Fruit fly (Drosophila melanogaster) whole organism, embryonic: ENCODE measurements around the gene Cyp303a1.

Source experiments
- Awh ChIP-seq: fragments of 200-800 bp; sonication (Bioruptor generic); IDR thresholded peaks from 2 replicates; pipeline ENCODE4, ENCODE4 v1.3.6; 2022; ENCODE audit warnings: missing biosample characterization, missing genetic modification characterization
- BtbVII ChIP-seq: fragments of 200-800 bp; sonication (Bioruptor generic); optimal IDR thresholded peaks from 3 replicates; lab custom pipeline; 2017; ENCODE audit warnings: missing biosample characterization, mild to moderate bottlenecking, missing genetic modification characterization
- CG10267 ChIP-seq: fragments of 200-800 bp; sonication (Bioruptor generic); optimal IDR thresholded peaks from 2 replicates; lab custom pipeline; 2018; ENCODE audit warnings: missing biosample characterization, mild to moderate bottlenecking, missing genetic modification characterization, moderate library complexity
- CG13424 ChIP-seq: fragments of 200-800 bp; sonication (Bioruptor generic); optimal IDR thresholded peaks from 2 replicates; lab custom pipeline; 2019; ENCODE audit warnings: missing biosample characterization, mild to moderate bottlenecking, missing genetic modification characterization, moderate library complexity
- CG14014 ChIP-seq: fragments of 200-800 bp; sonication (Bioruptor generic); IDR thresholded peaks from 2 replicates; pipeline ENCODE4 v1.3.6; 2022; ENCODE audit warnings: missing biosample characterization, missing genetic modification characterization
- CG14860 ChIP-seq: fragments of 200-800 bp; sonication (Bioruptor generic); IDR thresholded peaks from 3 replicates; pipeline ENCODE4 v1.3.6; 2022; ENCODE audit warnings: missing biosample characterization, missing genetic modification characterization; ENCODE audit not compliant: partially characterized antibody
- CG17385 ChIP-seq: fragments of 200-800 bp; sonication (Bioruptor generic); optimal IDR thresholded peaks from 3 replicates; lab custom pipeline; 2018; ENCODE audit warnings: missing biosample characterization, mild to moderate bottlenecking, missing genetic modification characterization
- CG17829 ChIP-seq: fragments of 200-800 bp; optimal IDR thresholded peaks from 2 replicates; lab custom pipeline; 2019; ENCODE audit warnings: missing biosample characterization, mild to moderate bottlenecking, missing genetic modification characterization, moderate library complexity
- CG17912 ChIP-seq: fragments of 200-800 bp; sonication (Bioruptor generic); optimal IDR thresholded peaks from 2 replicates; lab custom pipeline; 2018; ENCODE audit warnings: missing biosample characterization, mild to moderate bottlenecking, missing genetic modification characterization
- CG30431 ChIP-seq: fragments of 200-800 bp; sonication (Bioruptor generic); optimal IDR thresholded peaks from 2 replicates; lab custom pipeline; 2017; ENCODE audit warnings: missing biosample characterization, missing genetic modification characterization
- CG3281 ChIP-seq: fragments of 200-800 bp; sonication (Bioruptor generic); optimal IDR thresholded peaks from 3 replicates; lab custom pipeline; 2017; ENCODE audit warnings: missing biosample characterization, mild to moderate bottlenecking, missing genetic modification characterization
- CG4282 ChIP-seq: fragments of 200-800 bp; sonication (Bioruptor generic); optimal IDR thresholded peaks from 2 replicates; lab custom pipeline; 2016; ENCODE audit warnings: missing biosample characterization, missing genetic modification characterization
- CG4707 ChIP-seq: fragments of 200-800 bp; sonication (Bioruptor generic); optimal IDR thresholded peaks from 2 replicates; lab custom pipeline; 2018; ENCODE audit warnings: missing biosample characterization, mild to moderate bottlenecking, missing genetic modification characterization, moderate library complexity
- CG7745 ChIP-seq: fragments of 200-800 bp; sonication (Bioruptor generic); optimal IDR thresholded peaks from 2 replicates; lab custom pipeline; 2018; ENCODE audit warnings: missing biosample characterization, mild to moderate bottlenecking, missing genetic modification characterization, moderate library complexity
- CG7786 ChIP-seq: fragments of 200-800 bp; sonication (Bioruptor generic); optimal IDR thresholded peaks from 2 replicates; lab custom pipeline; 2016; ENCODE audit warnings: missing biosample characterization, missing genetic modification characterization
- CG7987 ChIP-seq: fragments of 200-800 bp; sonication (Bioruptor generic); optimal IDR thresholded peaks from 2 replicates; lab custom pipeline; 2018; ENCODE audit warnings: missing biosample characterization, mild to moderate bottlenecking, missing genetic modification characterization, moderate library complexity
- CG8089 ChIP-seq: fragments of 200-800 bp; sonication (Bioruptor generic); optimal IDR thresholded peaks from 3 replicates; lab custom pipeline; 2016; ENCODE audit warnings: missing biosample characterization, missing genetic modification characterization
- D19B ChIP-seq: fragments of 200-800 bp; sonication (Bioruptor generic); optimal IDR thresholded peaks from 2 replicates; lab custom pipeline; 2017; ENCODE audit warnings: missing biosample characterization, mild to moderate bottlenecking, missing genetic modification characterization
- Dbx ChIP-seq: fragments of 200-800 bp; sonication (Bioruptor generic); IDR thresholded peaks from 3 replicates; pipeline ENCODE4 v1.3.6; 2022; ENCODE audit warnings: missing biosample characterization, missing genetic modification characterization
- Gsc ChIP-seq: fragments of 200-800 bp; sonication (Bioruptor generic); IDR thresholded peaks from 2 replicates; pipeline ENCODE4 v1.3.6; 2022; ENCODE audit warnings: missing biosample characterization, missing genetic modification characterization
- HLH4C ChIP-seq: fragments of 200-800 bp; sonication (Bioruptor generic); IDR thresholded peaks from 3 replicates; pipeline ENCODE4 v1.3.6; 2022; ENCODE audit warnings: missing biosample characterization, missing genetic modification characterization; ENCODE audit not compliant: partially characterized antibody
- HLHmδ ChIP-seq: fragments of 200-800 bp; sonication (Bioruptor generic); optimal IDR thresholded peaks from 2 replicates; lab custom pipeline; 2018; ENCODE audit warnings: missing biosample characterization, mild to moderate bottlenecking, missing genetic modification characterization, moderate library complexity
- Hand ChIP-seq: fragments of 200-800 bp; sonication (Bioruptor generic); optimal IDR thresholded peaks from 2 replicates; lab custom pipeline; 2017; ENCODE audit warnings: mild to moderate bottlenecking, missing biosample characterization, missing genetic modification reagents, missing genetic modification characterization
- HmgD ChIP-seq: fragments of 200-800 bp; sonication (Bioruptor generic); optimal IDR thresholded peaks from 3 replicates; lab custom pipeline; 2016; ENCODE audit warnings: missing biosample characterization, missing genetic modification characterization
- HmgZ ChIP-seq: fragments of 200-800 bp; sonication (Bioruptor generic); optimal IDR thresholded peaks from 2 replicates; lab custom pipeline; 2018; ENCODE audit warnings: missing biosample characterization, mild to moderate bottlenecking, missing genetic modification characterization
- Hmx ChIP-seq: fragments of 200-800 bp; sonication (Bioruptor generic); optimal IDR thresholded peaks from 2 replicates; lab custom pipeline; 2016; ENCODE audit warnings: missing biosample characterization, missing genetic modification characterization
- MTF-1 ChIP-seq: fragments of 200-800 bp; sonication (Bioruptor generic); optimal IDR thresholded peaks from 2 replicates; lab custom pipeline; 2018; ENCODE audit warnings: missing biosample characterization, mild to moderate bottlenecking, missing genetic modification characterization, borderline replicate concordance
- Meics ChIP-seq: fragments of 200-800 bp; sonication (Bioruptor generic); optimal IDR thresholded peaks from 2 replicates; lab custom pipeline; 2017; ENCODE audit warnings: missing biosample characterization, mild to moderate bottlenecking, missing genetic modification characterization
- Mes4 ChIP-seq: fragments of 200-800 bp; sonication (Bioruptor generic); optimal IDR thresholded peaks from 2 replicates; lab custom pipeline; 2016; ENCODE audit warnings: missing biosample characterization, missing genetic modification characterization
- Nf-YC ChIP-seq: fragments of 200-800 bp; optimal IDR thresholded peaks from 3 replicates; lab custom pipeline; 2019; ENCODE audit warnings: missing biosample characterization, mild to moderate bottlenecking, missing genetic modification characterization, moderate library complexity
- PHDP ChIP-seq: fragments of 200-800 bp; sonication (Bioruptor generic); optimal IDR thresholded peaks from 3 replicates; lab custom pipeline; 2018; ENCODE audit warnings: missing biosample characterization, mild to moderate bottlenecking, missing genetic modification characterization, moderate library complexity
- ase ChIP-seq: fragments of 200-800 bp; sonication (Bioruptor generic); IDR thresholded peaks from 3 replicates; pipeline ENCODE4 v1.3.6; 2022; ENCODE audit warnings: missing biosample characterization, missing genetic modification characterization
- bigmax ChIP-seq: fragments of 200-800 bp; sonication (Bioruptor generic); optimal IDR thresholded peaks from 2 replicates; lab custom pipeline; 2018; ENCODE audit warnings: missing biosample characterization, mild to moderate bottlenecking, missing genetic modification characterization
- bsh ChIP-seq, 2 experiments: fragments of 200-800 bp; sonication (Bioruptor generic); optimal IDR thresholded peaks; 2 replicates each; lab custom pipeline; 2017 to 2018; ENCODE audit warnings: mild to moderate bottlenecking in 2 of 2, missing biosample characterization in 2 of 2, missing genetic modification characterization in 2 of 2, moderate library complexity in 1 of 2
- btn ChIP-seq: fragments of 200-800 bp; sonication (Bioruptor generic); optimal IDR thresholded peaks from 2 replicates; lab custom pipeline; 2016; ENCODE audit warnings: missing biosample characterization, missing genetic modification characterization
- cad ChIP-seq: fragments of >200 bp; optimal IDR thresholded peaks from 2 replicates; lab custom pipeline; 2017; ENCODE audit warnings: missing biosample characterization, missing genetic modification characterization
- crol ChIP-seq: fragments of 200-800 bp; sonication (Bioruptor generic); IDR thresholded peaks from 2 replicates; pipeline ENCODE4 v1.3.6; 2022; ENCODE audit warnings: missing biosample characterization, missing genetic modification characterization
- dpn ChIP-seq, 2 experiments: fragments of 200-800 bp; sonication (Bioruptor generic); optimal IDR thresholded peaks; 3 replicates each; lab custom pipeline; 2016; ENCODE audit warnings: missing biosample characterization in 2 of 2, missing genetic modification characterization in 2 of 2
- gcm2 ChIP-seq: fragments of 200-800 bp; sonication (Bioruptor generic); optimal IDR thresholded peaks from 2 replicates; lab custom pipeline; 2016; ENCODE audit warnings: missing biosample characterization, missing genetic modification characterization
- gem ChIP-seq: fragments of 200-800 bp; sonication (Bioruptor generic); optimal IDR thresholded peaks from 2 replicates; lab custom pipeline; 2019; ENCODE audit warnings: missing biosample characterization, mild to moderate bottlenecking, missing genetic modification characterization, moderate library complexity
- gsb ChIP-seq: fragments of 200-800 bp; sonication (Bioruptor generic); IDR thresholded peaks from 2 replicates; pipeline ENCODE4 v1.3.6; 2022; ENCODE audit warnings: missing biosample characterization, missing genetic modification characterization
- her ChIP-seq: fragments of 200-800 bp; sonication (Bioruptor generic); optimal IDR thresholded peaks from 2 replicates; lab custom pipeline; 2016; ENCODE audit warnings: missing biosample characterization, missing genetic modification characterization
- jumu ChIP-seq: fragments of 200-800 bp; sonication (Bioruptor generic); optimal IDR thresholded peaks from 3 replicates; lab custom pipeline; 2016; ENCODE audit warnings: missing biosample characterization, missing genetic modification characterization
- pfk ChIP-seq: fragments of 200-800 bp; sonication (Bioruptor generic); optimal IDR thresholded peaks from 2 replicates; lab custom pipeline; 2018; ENCODE audit warnings: missing biosample characterization, mild to moderate bottlenecking, missing genetic modification characterization, moderate library complexity
- pum ChIP-seq: fragments of 200-800 bp; sonication (Bioruptor generic); optimal IDR thresholded peaks from 2 replicates; lab custom pipeline; 2016; ENCODE audit warnings: missing biosample characterization, missing genetic modification characterization
- repo ChIP-seq: fragments of 200-800 bp; sonication (Bioruptor generic); optimal IDR thresholded peaks from 2 replicates; lab custom pipeline; 2016; ENCODE audit warnings: missing biosample characterization, missing genetic modification characterization
- run ChIP-seq: fragments of 200-800 bp; sonication (Bioruptor generic); optimal IDR thresholded peaks from 3 replicates; lab custom pipeline; 2018; ENCODE audit warnings: missing biosample characterization, mild to moderate bottlenecking, missing genetic modification characterization
- wdn ChIP-seq: fragments of 200-800 bp; sonication (Bioruptor generic); IDR thresholded peaks from 2 replicates; pipeline ENCODE4 v1.3.6; 2022; ENCODE audit warnings: missing biosample characterization, missing genetic modification characterization
- z ChIP-seq: fragments of 200-800 bp; sonication (Bioruptor generic); IDR thresholded peaks from 3 replicates; pipeline ENCODE4 v1.3.6; 2022; ENCODE audit warnings: missing biosample characterization, missing genetic modification characterization

The Cyp303a1 gene

dm6 chr2L:16287602-16288392 is 6.2 kb upstream of the Cyp303a1 start, which contains the start of the genes crp and pkaap (continued):
- TF ChIP-seq bigmax (peak; percentile 7), Hmx (GFP tag; lab: Kevin White, UChicago) (peak; percentile 78), wdn (GFP tag; lab: Robert Waterston, UW) (no peak), HmgZ (tag; lab: Kevin White, UChicago) (peak; percentile 78), Meics (GFP tag; lab: Kevin White, UChicago) (peak; percentile 67), cad (GFP tag; lab: Kevin White, UChicago) (no peak), CG17385 (peak; percentile 54), crol (GFP tag; lab: Robert Waterston, UW) (no peak), repo (GFP tag; lab: Kevin White, UChicago) (peak; percentile 74), Mes4 (peak; percentile 72), CG7745 (peak; percentile 34), dpn (GFP tag; optimal IDR thresholded peaks at IDR 0.05; lab: Kevin White, UChicago) (peak; percentile 91), MTF-1 (GFP tag; lab: Kevin White, UChicago) (peak; percentile 82), ase (no peak), CG14014 (GFP tag; lab: Robert Waterston, UW) (no peak), Awh (GFP tag; lab: Robert Waterston, UW) (no peak), CG10267 (tag; lab: Kevin White, UChicago) (peak; percentile 100), PHDP (peak; percentile 67), her (GFP tag; lab: Kevin White, UChicago) (peak; percentile 84), Dbx (GFP tag; lab: Robert Waterston, UW) (no peak), run (tag; lab: Kevin White, UChicago) (peak; percentile 25), Nf-YC (peak; percentile 40), z (GFP tag; lab: Robert Waterston, UW) (no peak), CG17829 (peak; percentile 74), gem (tag; lab: Kevin White, UChicago) (no peak), btn (GFP tag; lab: Kevin White, UChicago) (peak; percentile 77), HLH4C (GFP tag; lab: Robert Waterston, UW) (no peak), CG8089 (peak; percentile 78), CG30431 (GFP tag; lab: Kevin White, UChicago) (peak; percentile 6), CG4282 (peak; percentile 79), BtbVII (GFP tag; lab: Kevin White, UChicago) (peak; percentile 70), pum (GFP tag; lab: Kevin White, UChicago) (peak; percentile 87), bsh (GFP tag; optimal IDR thresholded peaks at IDR 0.05; lab: Kevin White, UChicago) (peak in 1 of 2 experiments; percentile 55), CG17912 (GFP tag; lab: Kevin White, UChicago) (peak; percentile 74), HLHmδ (GFP tag; lab: Kevin White, UChicago) (peak; percentile 94), CG14860 (GFP tag; lab: Robert Waterston, UW) (no peak), HmgD (GFP tag; lab: Kevin White, UChicago) (peak; percentile 85), CG13424 (peak; percentile 46), jumu (GFP tag; lab: Kevin White, UChicago) (peak; percentile 87), CG7786 (GFP tag; lab: Kevin White, UChicago) (peak; percentile 76), pfk (GFP tag; lab: Kevin White, UChicago) (peak; percentile 54), CG3281 (GFP tag; lab: Kevin White, UChicago) (peak; percentile 57), CG4707 (GFP tag; lab: Kevin White, UChicago) (peak; percentile 23), Hand (peak; percentile 64), D19B (GFP tag; lab: Kevin White, UChicago) (peak; percentile 3), gsb (GFP tag; lab: Robert Waterston, UW) (no peak), Gsc (GFP tag; lab: Robert Waterston, UW) (no peak), CG7987 (GFP tag; lab: Kevin White, UChicago) (peak; percentile 74), gcm2 (GFP tag; lab: Kevin White, UChicago) (peak; percentile 78)
